Worm (Caenorhabditis elegans) whole organism, L4/young adult: ENCODE data around the gene rgs-1.

ENCODE experiments used
- W03F9.2 ChIP-seq: fragments of 150-350 bp; optimal IDR thresholded peaks from 2 replicates; lab custom pipeline; 2014; ENCODE audit warnings: missing biosample characterization, missing genetic modification characterization
- dao-5 ChIP-seq: sonication (generic microtip); optimal IDR thresholded peaks from 2 replicates; lab custom pipeline; 2016; ENCODE audit warnings: missing genotype, missing genetic modification characterization, moderate library complexity, missing compliant biosample characterization
- him-1 ChIP-seq: sonication (generic microtip); optimal IDR thresholded peaks from 2 replicates; lab custom pipeline; 2016; ENCODE audit warnings: missing genotype, missing genetic modification reagents, missing genetic modification characterization, missing compliant biosample characterization

rgs-1 gene

DNA sequence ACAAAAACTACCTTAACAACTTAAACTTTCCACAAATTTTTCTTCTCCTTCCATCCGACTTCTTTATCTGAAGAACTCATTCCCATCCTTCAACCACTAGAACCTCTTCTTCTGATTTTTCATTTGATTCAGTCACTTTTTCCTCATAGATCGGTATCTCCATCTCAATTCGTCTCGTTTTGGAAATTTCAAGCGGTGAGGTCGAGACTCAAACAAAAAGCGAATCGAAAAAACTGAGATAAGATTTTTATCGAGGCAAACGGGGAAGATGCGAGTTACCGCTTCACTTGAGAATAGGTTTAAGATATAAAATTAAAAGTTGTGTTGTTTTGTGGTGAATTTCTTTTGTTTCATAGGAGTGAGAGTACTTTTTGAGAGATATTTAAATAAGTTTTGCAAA lies 25.0 kb downstream of the rgs-1 start:
- TF ChIP-seq him-1 (tag; lab: Kevin White, UChicago), result no peak
- TF ChIP-seq dao-5 (tag; lab: Kevin White, UChicago), result no peak
- no peak for TF ChIP-seq W03F9.2

DNA sequence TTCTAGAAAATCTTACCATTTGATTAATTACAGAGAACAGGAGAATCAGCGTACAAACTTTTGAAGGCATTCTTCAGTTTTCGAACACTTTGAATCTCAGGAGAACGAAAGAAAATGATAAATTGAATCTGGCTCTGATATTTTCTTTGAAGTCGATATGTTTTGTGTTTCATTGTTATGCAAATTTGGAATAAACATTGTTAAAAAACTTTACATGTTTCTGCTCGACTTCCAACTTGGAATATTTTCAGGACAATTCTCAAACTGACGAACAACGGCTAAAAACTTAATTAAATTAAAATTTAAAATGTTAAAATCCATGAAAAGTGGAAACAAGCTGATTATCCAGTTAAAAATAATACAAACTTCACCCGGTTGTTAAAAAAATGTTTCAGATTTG lies 28.0 kb downstream of the rgs-1 start, which contains the start of gene C05B5.1:
C05B5.1 (minus strand) TSS at position 101 of the 400 bp plus-strand sequence.
- TF ChIP-seq dao-5 (tag; lab: Kevin White, UChicago) (no peak), W03F9.2 (no peak), him-1 (tag; lab: Kevin White, UChicago) (no peak)

DNA sequence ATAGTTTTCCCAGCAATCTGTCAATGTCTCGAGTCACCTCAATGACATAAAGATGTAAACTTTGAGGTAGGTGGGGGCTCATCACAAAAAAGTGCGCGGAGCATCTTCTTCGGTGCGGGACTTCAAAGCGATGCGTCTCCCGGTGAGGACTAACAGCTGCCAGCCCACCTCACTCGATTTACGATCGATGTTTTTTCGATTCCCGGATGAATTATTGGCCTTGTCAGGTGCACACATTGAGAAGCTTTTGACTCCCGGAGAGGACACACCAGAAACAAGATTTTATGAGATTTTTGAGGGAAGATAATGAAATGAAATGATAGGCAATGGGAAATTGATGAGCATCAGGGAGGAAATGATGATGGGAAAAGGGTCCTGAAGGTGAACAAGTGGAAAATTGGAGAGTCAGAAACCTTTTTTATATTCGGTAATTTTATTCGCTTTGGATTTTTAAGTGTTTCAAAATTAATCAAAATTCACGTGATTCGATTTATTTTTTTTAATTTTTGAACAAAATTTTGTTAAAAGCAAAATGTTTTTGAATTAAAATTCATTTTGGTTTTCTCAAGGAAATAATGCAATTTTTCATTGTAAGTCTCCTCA lies 29.4 kb downstream of the rgs-1 start, which contains the start of gene C05B5.12:
C05B5.12 (plus strand) TSS at position 553 of the 603 bp plus-strand sequence.
- TF ChIP-seq dao-5 (tag; lab: Kevin White, UChicago) (no peak), him-1 (tag; lab: Kevin White, UChicago) (no peak), W03F9.2 (no peak)

DNA sequence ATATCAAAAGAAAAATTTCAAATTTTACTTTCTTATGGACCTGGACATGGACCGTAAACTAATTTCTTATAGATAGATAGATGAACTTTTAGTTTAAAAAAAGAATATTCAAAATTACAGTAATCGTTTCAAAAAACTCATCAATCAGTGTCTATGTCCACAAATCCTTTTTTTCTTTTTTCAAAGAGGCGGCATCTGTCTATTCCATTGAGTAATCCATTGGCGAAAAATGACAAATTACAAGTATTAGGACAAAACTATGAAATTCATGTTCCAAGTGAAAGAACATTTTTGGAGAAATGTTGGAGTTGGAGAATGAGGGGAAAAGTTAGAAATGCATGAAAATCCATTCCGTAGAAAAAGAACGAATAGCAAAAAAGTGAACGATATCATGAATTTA lies 30.8 kb downstream of the rgs-1 start:
- no peak for TF ChIP-seq him-1 (tag; lab: Kevin White, UChicago)
- no peak for TF ChIP-seq dao-5 (tag; lab: Kevin White, UChicago)
- no peak for TF ChIP-seq W03F9.2

DNA sequence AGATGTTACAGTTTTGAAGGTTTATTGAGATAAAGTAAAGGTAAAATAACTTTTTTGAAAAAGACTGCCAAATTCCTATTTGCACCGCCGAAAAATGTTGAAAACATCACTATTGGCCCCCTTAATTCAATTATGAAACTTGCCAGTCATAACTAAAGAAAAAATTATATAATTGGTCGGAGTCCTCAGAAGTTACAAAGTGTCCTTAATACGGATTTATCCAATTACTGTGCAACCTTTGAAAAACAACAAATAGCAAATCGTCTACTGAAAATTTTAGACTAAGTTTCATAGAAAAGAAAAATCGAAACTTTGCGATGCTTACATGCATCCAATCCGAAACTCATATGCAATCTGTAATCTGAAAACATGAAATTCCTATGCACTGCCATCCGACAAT lies 31.8 kb downstream of the rgs-1 start:
- no peak for TF ChIP-seq dao-5 (tag; lab: Kevin White, UChicago)
- TF ChIP-seq him-1 (tag; lab: Kevin White, UChicago), result no peak
- no peak for TF ChIP-seq W03F9.2

DNA sequence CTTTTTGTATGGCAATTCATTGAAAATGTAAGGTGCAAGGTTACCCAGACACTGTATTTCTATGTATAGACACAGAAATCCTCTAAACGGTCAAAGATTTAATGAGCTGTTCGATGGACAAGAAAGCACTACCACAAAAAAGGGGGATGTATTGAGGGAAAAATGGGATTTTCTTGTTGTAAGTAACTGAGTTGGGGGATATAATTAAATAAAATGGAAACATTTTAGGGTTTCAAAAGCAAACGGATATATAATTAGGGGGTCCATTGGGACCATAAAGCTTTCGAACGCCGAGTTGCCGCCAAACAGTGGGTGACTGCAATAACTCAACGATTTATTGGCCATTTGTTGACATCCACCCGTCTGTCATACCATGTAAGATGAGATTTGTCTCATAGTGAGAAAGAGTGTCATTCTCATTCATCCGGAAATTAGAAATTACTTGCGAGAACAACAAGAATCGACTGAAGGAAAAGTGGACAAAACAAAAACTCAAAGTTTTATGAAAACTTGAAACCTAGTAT lies 34.2 kb downstream of the rgs-1 start:
- no peak for TF ChIP-seq him-1 (tag; lab: Kevin White, UChicago)
- no peak for TF ChIP-seq W03F9.2
- no peak for TF ChIP-seq dao-5 (tag; lab: Kevin White, UChicago)

DNA sequence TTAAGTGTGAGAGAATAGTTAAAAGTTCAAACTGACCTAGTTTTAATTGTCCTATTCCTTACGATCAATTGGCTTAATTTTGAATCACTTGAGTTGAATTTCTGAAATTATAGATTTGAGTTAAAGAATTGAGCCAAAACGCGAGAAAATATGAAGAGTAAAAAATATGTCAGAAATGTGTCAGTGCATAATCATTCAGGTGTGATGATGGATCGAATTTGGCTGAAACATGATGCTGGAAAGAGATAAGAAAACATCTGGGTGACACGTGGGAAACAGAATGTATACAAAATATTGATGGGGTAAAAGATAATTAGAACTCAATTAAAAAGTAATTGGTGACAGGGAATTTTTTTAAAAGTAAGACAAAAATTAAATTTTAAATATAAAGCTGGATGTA lies 42.6 kb downstream of the rgs-1 start, which contains the start of gene R10E12.2:
R10E12.2 (minus strand) TSS at position 101 of the 400 bp plus-strand sequence.
- TF ChIP-seq him-1 (tag; lab: Kevin White, UChicago) (no peak), W03F9.2 (no peak), dao-5 (tag; lab: Kevin White, UChicago) (no peak)

DNA sequence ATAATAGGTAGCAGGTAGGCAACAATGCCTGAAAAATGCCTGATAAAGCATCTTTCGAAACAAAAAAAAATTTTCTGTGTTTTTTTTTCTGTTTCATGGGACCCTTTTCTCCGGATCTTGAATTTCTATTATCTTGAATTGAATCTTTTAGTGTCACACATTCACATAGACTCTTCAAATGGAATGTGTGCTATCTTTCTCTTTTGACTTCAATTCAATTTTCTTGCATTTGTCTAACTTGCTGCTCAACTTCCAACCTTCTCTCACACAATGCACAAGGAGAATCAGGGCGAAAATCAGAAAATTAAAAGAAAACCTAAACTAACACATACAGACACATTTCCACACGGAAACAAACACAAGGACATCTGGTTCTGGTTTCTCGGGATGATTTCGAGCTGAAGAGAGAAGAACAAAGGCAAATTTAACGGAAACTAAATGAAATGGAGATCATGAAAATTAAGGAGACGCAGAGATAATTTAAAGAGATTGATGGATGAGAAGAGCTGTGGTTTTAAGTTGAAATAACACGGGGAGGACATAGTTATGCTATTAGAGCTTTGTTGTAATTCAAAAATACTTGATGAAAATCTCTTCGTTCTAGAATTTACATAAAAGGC lies 44.1 kb downstream of the rgs-1 start:
- TF ChIP-seq W03F9.2, result no peak
- TF ChIP-seq him-1 (tag; lab: Kevin White, UChicago), result no peak
- TF ChIP-seq dao-5 (tag; lab: Kevin White, UChicago), result no peak

DNA sequence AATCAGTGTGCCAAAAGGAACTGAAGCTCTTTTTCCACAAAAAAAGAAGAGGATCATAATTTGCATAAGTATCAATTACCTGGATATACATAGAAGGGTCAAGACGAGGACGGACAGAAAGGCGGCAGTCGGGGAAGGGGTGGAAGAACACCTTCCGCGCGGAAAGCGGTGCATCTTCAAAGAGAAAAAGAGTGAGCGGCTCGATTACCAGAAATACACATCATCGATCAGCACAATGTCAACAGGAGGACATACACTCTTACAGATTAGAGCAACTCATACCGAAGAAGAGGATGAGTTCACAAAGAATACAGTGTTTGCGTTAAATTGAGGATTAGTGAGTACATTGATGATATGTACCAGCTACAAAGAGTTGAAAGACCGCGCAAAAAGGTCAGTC lies 47.0 kb downstream of the rgs-1 start:
- TF ChIP-seq W03F9.2 (no peak), dao-5 (tag; lab: Kevin White, UChicago) (no peak), him-1 (tag; lab: Kevin White, UChicago) (no peak)

DNA sequence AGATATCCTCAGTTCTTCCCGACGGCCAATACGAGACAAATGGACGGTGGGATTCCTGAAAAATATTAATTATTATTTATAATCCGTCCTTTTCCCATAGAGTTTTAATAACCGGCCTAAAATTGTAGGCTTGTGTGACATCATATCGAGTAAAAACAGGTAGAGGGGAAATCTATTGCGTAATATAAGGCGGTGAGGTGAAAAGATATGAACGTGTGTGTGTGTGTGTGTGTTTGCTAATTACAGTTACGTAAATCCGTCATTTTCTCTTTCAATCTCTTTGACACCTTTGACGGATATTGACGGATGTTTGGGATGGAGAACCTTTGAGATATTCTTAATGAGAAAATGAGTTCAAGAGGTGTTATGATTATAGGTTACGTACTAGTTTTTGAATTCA lies 50.9 kb downstream of the rgs-1 start:
- TF ChIP-seq dao-5 (tag; lab: Kevin White, UChicago) (no peak), him-1 (tag; lab: Kevin White, UChicago) (no peak), W03F9.2 (no peak)

DNA sequence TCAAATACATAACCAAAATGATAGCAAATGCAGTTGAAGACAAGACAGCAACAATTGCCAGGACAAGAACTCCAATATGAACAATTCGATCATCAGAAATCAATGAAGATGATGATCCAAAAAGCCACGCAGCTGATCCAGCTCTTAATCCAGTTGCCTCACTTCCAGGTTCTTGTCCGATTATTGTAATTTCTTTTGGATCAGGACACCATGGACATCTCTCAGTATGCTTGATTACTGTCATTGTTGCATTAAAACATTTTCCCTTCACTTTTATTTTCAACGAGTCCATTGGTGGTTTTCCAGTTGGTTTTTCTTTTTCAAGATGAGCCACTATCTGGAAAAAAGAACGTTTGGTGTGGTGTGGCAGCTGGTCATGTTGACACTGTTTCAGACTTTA lies 51.9 kb downstream of the rgs-1 start:
- TF ChIP-seq W03F9.2, result no peak
- TF ChIP-seq him-1 (tag; lab: Kevin White, UChicago), result no peak
- TF ChIP-seq dao-5 (tag; lab: Kevin White, UChicago), result no peak
